Fruit fly (Drosophila melanogaster) whole organism, embryonic: ENCODE data around the gene Ipo9.

Experiments used
- CG1024 ChIP-seq: fragments of 200-800 bp; sonication (Bioruptor generic); IDR thresholded peaks from 2 replicates; pipeline ENCODE4 v1.3.6; 2022; ENCODE audit warnings: missing biosample characterization, missing genetic modification characterization
- CG10431 ChIP-seq: fragments of 200-800 bp; sonication (Bioruptor generic); optimal IDR thresholded peaks from 3 replicates; lab custom pipeline; 2018; ENCODE audit warnings: missing biosample characterization, mild to moderate bottlenecking, missing genetic modification characterization
- CG11695 ChIP-seq: fragments of 200-800 bp; sonication (Bioruptor generic); IDR thresholded peaks from 3 replicates; pipeline ENCODE4 v1.3.6; 2022; ENCODE audit warnings: missing biosample characterization, missing genetic modification characterization
- CG12071 ChIP-seq: fragments of 200-800 bp; sonication (Bioruptor generic); optimal IDR thresholded peaks from 3 replicates; lab custom pipeline; 2018; ENCODE audit warnings: missing biosample characterization, mild to moderate bottlenecking, missing genetic modification characterization
- CG12236 ChIP-seq: fragments of 200-800 bp; sonication (Bioruptor generic); optimal IDR thresholded peaks from 2 replicates; lab custom pipeline; 2016; ENCODE audit warnings: missing biosample characterization, missing genetic modification characterization
- CG13296 ChIP-seq: fragments of 200-800 bp; sonication (Bioruptor generic); optimal IDR thresholded peaks from 3 replicates; lab custom pipeline; 2018; ENCODE audit warnings: missing biosample characterization, mild to moderate bottlenecking, missing genetic modification characterization
- CG13624 ChIP-seq: fragments of 200-800 bp; sonication (Bioruptor generic); optimal IDR thresholded peaks from 2 replicates; lab custom pipeline; 2016; ENCODE audit warnings: missing biosample characterization, missing genetic modification characterization
- CG16813 ChIP-seq: fragments of 200-800 bp; sonication (Bioruptor generic); IDR thresholded peaks from 3 replicates; pipeline ENCODE4 v1.3.6; 2022; ENCODE audit warnings: missing biosample characterization, missing genetic modification characterization; ENCODE audit not compliant: partially characterized antibody
- CG17612 ChIP-seq: fragments of 200-800 bp; sonication (Bioruptor generic); IDR thresholded peaks from 2 replicates; pipeline ENCODE4 v1.3.6; 2022; ENCODE audit warnings: missing biosample characterization, missing genetic modification characterization
- CG18764 ChIP-seq: fragments of 200-800 bp; sonication (Bioruptor generic); optimal IDR thresholded peaks from 3 replicates; lab custom pipeline; 2016; ENCODE audit warnings: missing biosample characterization, missing genetic modification characterization
- CG2199 ChIP-seq: fragments of 200-800 bp; sonication (Bioruptor generic); IDR thresholded peaks from 3 replicates; pipeline ENCODE4 v1.3.6; 2022; ENCODE audit warnings: missing biosample characterization, missing genetic modification characterization
- CG32532 ChIP-seq: fragments of 200-800 bp; sonication (Bioruptor generic); IDR thresholded peaks from 2 replicates; pipeline ENCODE4 v1.3.6; 2022; ENCODE audit warnings: missing biosample characterization, missing genetic modification characterization
- CG5953 ChIP-seq: fragments of 200-800 bp; sonication (Bioruptor generic); IDR thresholded peaks from 2 replicates; pipeline ENCODE4 v1.3.6; 2022; ENCODE audit warnings: missing biosample characterization, missing genetic modification characterization
- CG7372 ChIP-seq: fragments of 200-800 bp; sonication (Bioruptor generic); IDR thresholded peaks from 2 replicates; pipeline ENCODE4 v1.3.6; 2022; ENCODE audit warnings: missing biosample characterization, missing genetic modification characterization
- CG8478 ChIP-seq: fragments of >200 bp; optimal IDR thresholded peaks from 2 replicates; lab custom pipeline; 2018
- CG8765 ChIP-seq: fragments of 200-800 bp; sonication (Bioruptor generic); IDR thresholded peaks from 2 replicates; pipeline ENCODE4 v1.3.6; 2022; ENCODE audit warnings: missing biosample characterization, missing genetic modification characterization
- CG9609 ChIP-seq: fragments of 200-800 bp; sonication (Bioruptor generic); optimal IDR thresholded peaks from 3 replicates; lab custom pipeline; 2016; ENCODE audit warnings: missing biosample characterization, missing genetic modification characterization
- CG9876 ChIP-seq: fragments of 200-800 bp; sonication (Bioruptor generic); optimal IDR thresholded peaks from 2 replicates; lab custom pipeline; 2016; ENCODE audit warnings: missing biosample characterization, missing genetic modification characterization
- CoRest ChIP-seq: fragments of 200-800 bp; sonication (Bioruptor generic); optimal IDR thresholded peaks from 3 replicates; lab custom pipeline; 2018; ENCODE audit warnings: missing biosample characterization, mild to moderate bottlenecking, missing genetic modification characterization, moderate library complexity
- Deaf1 ChIP-seq: fragments of 200-800 bp; optimal IDR thresholded peaks from 3 replicates; lab custom pipeline; 2019; ENCODE audit warnings: missing biosample characterization, mild to moderate bottlenecking, missing genetic modification characterization, moderate library complexity
- Dp ChIP-seq: fragments of 200-800 bp; sonication (Bioruptor generic); optimal IDR thresholded peaks from 2 replicates; lab custom pipeline; 2018; ENCODE audit warnings: missing biosample characterization, mild to moderate bottlenecking, missing genetic modification characterization, moderate library complexity
- Ets97D ChIP-seq: fragments of 200-800 bp; sonication (Bioruptor generic); optimal IDR thresholded peaks from 3 replicates; lab custom pipeline; 2016; ENCODE audit warnings: missing biosample characterization, missing genetic modification characterization
- Nf-YA ChIP-seq: fragments of 200-800 bp; sonication (Bioruptor generic); IDR thresholded peaks from 2 replicates; pipeline ENCODE4 v1.3.6; 2022; ENCODE audit warnings: missing biosample characterization, missing genetic modification characterization
- Ptx1 ChIP-seq: fragments of 200-800 bp; sonication (Bioruptor generic); IDR thresholded peaks from 2 replicates; pipeline ENCODE4 v1.3.6; 2022; ENCODE audit warnings: missing biosample characterization, missing genetic modification characterization
- Six4 ChIP-seq: fragments of 200-800 bp; sonication (Bioruptor generic); optimal IDR thresholded peaks from 2 replicates; lab custom pipeline; 2016; ENCODE audit warnings: missing biosample characterization, missing genetic modification characterization
- abd-A ChIP-seq: fragments of 200-800 bp; sonication (Bioruptor generic); optimal IDR thresholded peaks from 3 replicates; lab custom pipeline; 2019; ENCODE audit warnings: missing biosample characterization, mild to moderate bottlenecking, missing genetic modification characterization, moderate library complexity
- ac ChIP-seq: fragments of 200-800 bp; sonication (Bioruptor generic); optimal IDR thresholded peaks from 3 replicates; lab custom pipeline; 2017; ENCODE audit warnings: missing biosample characterization, mild to moderate bottlenecking, missing genetic modification characterization
- ase ChIP-seq: fragments of 200-800 bp; sonication (Bioruptor generic); IDR thresholded peaks from 3 replicates; pipeline ENCODE4 v1.3.6; 2022; ENCODE audit warnings: missing biosample characterization, missing genetic modification characterization
- bbx ChIP-seq: fragments of 200-800 bp; sonication (Bioruptor generic); IDR thresholded peaks from 2 replicates; pipeline ENCODE4 v1.3.6; 2022; ENCODE audit warnings: missing biosample characterization, missing genetic modification characterization; ENCODE audit not compliant: partially characterized antibody
- bowl ChIP-seq: fragments of 200-800 bp; sonication (Bioruptor generic); IDR thresholded peaks from 2 replicates; pipeline ENCODE4 v1.3.6; 2022; ENCODE audit warnings: missing biosample characterization, missing genetic modification characterization
- chinmo ChIP-seq: fragments of 200-800 bp; sonication (Bioruptor generic); IDR thresholded peaks from 4 replicates; pipeline ENCODE4 v1.3.6; 2022; ENCODE audit warnings: missing biosample characterization, missing genetic modification characterization; ENCODE audit not compliant: partially characterized antibody
- corto ChIP-seq: fragments of 200-800 bp; sonication (Bioruptor generic); optimal IDR thresholded peaks from 2 replicates; lab custom pipeline; 2016; ENCODE audit warnings: missing biosample characterization, mild to moderate bottlenecking, missing genetic modification characterization, moderate library complexity
- crc ChIP-seq: fragments of 200-800 bp; sonication (Bioruptor generic); optimal IDR thresholded peaks from 2 replicates; lab custom pipeline; 2016; ENCODE audit warnings: missing biosample characterization, missing genetic modification characterization
- dysf ChIP-seq: fragments of 200-800 bp; sonication (Bioruptor generic); IDR thresholded peaks from 3 replicates; pipeline ENCODE4 v1.3.6; 2022; ENCODE audit warnings: missing biosample characterization, missing genetic modification characterization
- ems ChIP-seq: fragments of 200-800 bp; sonication (Bioruptor generic); optimal IDR thresholded peaks from 3 replicates; lab custom pipeline; 2016; ENCODE audit warnings: missing biosample characterization, missing genetic modification characterization
- en ChIP-seq: fragments of 200-800 bp; sonication (Bioruptor generic); optimal IDR thresholded peaks from 2 replicates; lab custom pipeline; 2016; ENCODE audit warnings: missing biosample characterization, missing genetic modification characterization
- ewg ChIP-seq: fragments of 200-800 bp; sonication (Bioruptor generic); optimal IDR thresholded peaks from 3 replicates; lab custom pipeline; 2017; ENCODE audit warnings: mild to moderate bottlenecking, missing biosample characterization, missing genetic modification reagents, missing genetic modification characterization
- exex ChIP-seq: fragments of 200-800 bp; sonication (Bioruptor generic); optimal IDR thresholded peaks from 4 replicates; lab custom pipeline; 2018; ENCODE audit warnings: missing biosample characterization, mild to moderate bottlenecking, missing genetic modification characterization, moderate library complexity
- gfzf ChIP-seq: fragments of 200-800 bp; sonication (Bioruptor generic); optimal IDR thresholded peaks from 2 replicates; lab custom pipeline; 2016; ENCODE audit warnings: missing biosample characterization, mild to moderate bottlenecking, missing genetic modification characterization, moderate library complexity
- grn ChIP-seq: fragments of 200-800 bp; sonication (Bioruptor generic); optimal IDR thresholded peaks from 3 replicates; lab custom pipeline; 2017; ENCODE audit warnings: missing biosample characterization, missing genetic modification characterization
- hkb ChIP-seq, 2 experiments: fragments of 200-800 bp in 1 of 2; fragments of >200 bp in 1 of 2; sonication (Bioruptor generic) in 1 of 2; IDR thresholded peaks in 1 of 2; optimal IDR thresholded peaks in 1 of 2; 2 replicates each; pipeline versions ENCODE4 v1.3.6 to Lab custom; 2017 to 2022; ENCODE audit warnings: missing biosample characterization in 1 of 2, missing genetic modification characterization in 1 of 2
- lmd ChIP-seq: fragments of 200-800 bp; sonication (Bioruptor generic); IDR thresholded peaks from 2 replicates; pipeline ENCODE4 v1.3.6; 2022; ENCODE audit warnings: missing biosample characterization, missing genetic modification characterization
- repo ChIP-seq: fragments of 200-800 bp; sonication (Bioruptor generic); optimal IDR thresholded peaks from 2 replicates; lab custom pipeline; 2016; ENCODE audit warnings: missing biosample characterization, missing genetic modification characterization
- rib ChIP-seq: fragments of 200-800 bp; sonication (Bioruptor generic); IDR thresholded peaks from 2 replicates; pipeline ENCODE4 v1.3.6; 2022; ENCODE audit warnings: missing biosample characterization, missing genetic modification characterization
- sqz ChIP-seq: fragments of 200-800 bp; sonication (Bioruptor generic); optimal IDR thresholded peaks from 3 replicates; lab custom pipeline; 2018; ENCODE audit warnings: missing biosample characterization, mild to moderate bottlenecking, missing genetic modification characterization
- tna ChIP-seq: fragments of 200-800 bp; sonication (Bioruptor generic); IDR thresholded peaks from 2 replicates; pipeline ENCODE4 v1.3.6; 2022; ENCODE audit warnings: missing biosample characterization, missing genetic modification characterization; ENCODE audit not compliant: partially characterized antibody
- unc-4 ChIP-seq: fragments of 200-800 bp; sonication (Bioruptor generic); IDR thresholded peaks from 2 replicates; pipeline ENCODE4 v1.3.6; 2022; ENCODE audit warnings: missing biosample characterization, missing genetic modification characterization; ENCODE audit not compliant: partially characterized antibody
- usp ChIP-seq: fragments of >200 bp; optimal IDR thresholded peaks from 2 replicates; lab custom pipeline; 2017; ENCODE audit warnings: missing biosample characterization, missing genetic modification characterization
- vvl ChIP-seq: fragments of 200-800 bp; sonication (Bioruptor generic); IDR thresholded peaks from 2 replicates; pipeline ENCODE4 v1.3.6; 2022; ENCODE audit warnings: missing biosample characterization, missing genetic modification characterization

Ipo9 gene

DNA sequence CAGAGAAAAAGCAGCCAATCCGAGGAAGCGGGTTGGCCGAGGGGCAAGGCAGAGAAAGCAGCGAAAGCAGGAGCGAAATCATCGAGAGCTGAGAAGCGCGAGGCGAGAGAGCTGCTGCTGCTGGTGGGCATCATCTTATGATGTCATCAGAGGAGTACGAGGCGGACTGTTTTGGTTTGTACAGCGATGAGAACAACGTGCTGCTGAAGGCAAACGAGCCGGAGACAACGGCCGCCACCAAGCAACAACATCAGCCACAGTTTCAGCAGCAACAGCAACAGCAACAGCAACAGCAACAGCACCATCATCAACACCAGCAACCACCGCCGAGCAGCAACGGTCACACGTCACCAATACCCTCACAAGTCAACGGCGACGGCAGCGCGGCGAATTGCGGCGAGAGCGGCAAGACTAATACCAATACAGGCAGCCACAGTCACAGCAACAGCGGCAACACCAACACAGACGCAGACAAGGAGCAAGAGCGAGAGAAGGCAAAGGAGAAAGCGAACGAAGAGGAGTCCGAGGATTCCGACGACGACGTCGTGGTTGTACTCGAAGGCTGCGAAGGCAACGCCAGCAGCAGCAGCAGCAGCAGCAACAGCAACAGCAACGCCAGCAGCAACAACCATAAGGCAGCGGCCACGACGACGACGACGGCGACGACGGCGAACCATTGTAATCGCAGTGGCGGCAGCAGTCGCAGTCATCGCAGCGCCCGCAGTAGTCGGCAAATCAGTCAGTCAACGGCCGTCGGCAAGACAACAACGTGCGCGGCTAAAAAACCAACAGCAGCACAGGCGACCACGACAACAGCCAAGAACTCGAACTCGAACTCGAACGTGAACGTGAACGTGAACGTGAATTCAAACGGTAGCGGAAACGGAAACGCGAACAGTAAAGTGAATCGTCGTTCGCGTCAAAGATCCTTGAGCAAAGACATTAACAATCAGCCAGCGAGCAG lies 40.0 kb upstream of the Ipo9 start (continued):
- TF ChIP-seq en (GFP tag; lab: Kevin White, UChicago) (no peak), CG5953 (GFP tag; lab: Robert Waterston, UW) (no peak), vvl (GFP tag; lab: Robert Waterston, UW) (peak; percentile 52; the same call in 1 of the 2 replicates), tna (GFP tag; lab: Robert Waterston, UW) (no peak), exex (tag; lab: Kevin White, UChicago) (no peak), Dp (GFP tag; lab: Kevin White, UChicago) (no peak), bbx (GFP tag; lab: Robert Waterston, UW) (peak; percentile 74), CG9876 (GFP tag; lab: Kevin White, UChicago) (no peak), CG8478 (lab: Kevin White, UChicago) (peak; percentile 94), CG12071 (GFP tag; lab: Kevin White, UChicago) (no peak), CG9609 (GFP tag; lab: Kevin White, UChicago) (no peak), ems (peak; percentile 16), CG17612 (GFP tag; lab: Robert Waterston, UW) (no peak), rib (GFP tag; lab: Robert Waterston, UW) (no peak), usp (no peak), CoRest (tag; lab: Kevin White, UChicago) (peak; percentile 6), hkb (optimal IDR thresholded peaks at IDR 0.05; lab: Kevin White, UChicago) (no peak), hkb (GFP tag; IDR thresholded peaks at IDR 0.05; lab: Robert Waterston, UW) (no peak), CG16813 (no peak), chinmo (GFP tag; lab: Robert Waterston, UW) (0 out of 4 replicates have a peak, but pooled peaks have one; percentile 56), CG11695 (GFP tag; lab: Robert Waterston, UW) (0 out of 3 replicates have a peak, but pooled peaks have one; percentile 16), CG13296 (no peak), CG12236 (no peak), CG2199 (peak; percentile 40; the same call in 1 of the 3 replicates), CG1024 (GFP tag; lab: Robert Waterston, UW) (peak; percentile 41; the same call in 1 of the 2 replicates), CG10431 (GFP tag; lab: Kevin White, UChicago) (no peak), CG32532 (GFP tag; lab: Robert Waterston, UW) (peak; percentile 7; the same call in 1 of the 2 replicates), Six4 (GFP tag; lab: Kevin White, UChicago) (no peak), bowl (GFP tag; lab: Robert Waterston, UW) (no peak), CG13624 (GFP tag; lab: Kevin White, UChicago) (no peak), gfzf (no peak), abd-A (peak; percentile 23), CG7372 (GFP tag; lab: Robert Waterston, UW) (0 out of 2 replicates have a peak, but pooled peaks have one; percentile 4), unc-4 (GFP tag; lab: Robert Waterston, UW) (0 out of 2 replicates have a peak, but pooled peaks have one; percentile 19), grn (GFP tag; lab: Kevin White, UChicago) (no peak), ase (no peak), Nf-YA (GFP tag; lab: Robert Waterston, UW) (no peak), CG8765 (peak; percentile 21), ac (GFP tag; lab: Kevin White, UChicago) (peak; percentile 42), Ptx1 (GFP tag; lab: Robert Waterston, UW) (no peak), ewg (GFP tag; lab: Kevin White, UChicago) (peak; percentile 40), corto (GFP tag; lab: Kevin White, UChicago) (no peak), repo (GFP tag; lab: Kevin White, UChicago) (no peak), lmd (GFP tag; lab: Robert Waterston, UW) (no peak), dysf (GFP tag; lab: Robert Waterston, UW) (no peak), Ets97D (GFP tag; lab: Kevin White, UChicago) (peak; percentile 37), crc (GFP tag; lab: Kevin White, UChicago) (no peak), CG18764 (GFP tag; lab: Kevin White, UChicago) (no peak), sqz (GFP tag; lab: Kevin White, UChicago) (no peak), Deaf1 (peak; percentile 98)
